Worm (Caenorhabditis elegans): ENCODE measurements around the gene ZK892.3.
A peak's percentile ranks its signal among the peaks of the same experiment; 100 is the strongest.

ce11 chrII:9967999-9968706 is 33.5 kb upstream of the ZK892.3 start, which contains the start of the genes R53.4 and psf-1:
- TF ChIP-seq him-1 (tag; optimal IDR thresholded peaks at IDR 0.05) (peak; percentile 43), W03F9.2 (tag; optimal IDR thresholded peaks at IDR 0.05) (peak; percentile 75)

All from whole organism, L4/young adult.